Worm (Caenorhabditis elegans) whole organism, midembryonic: Measurements from ENCODE around the gene fbxa-19.
"Not testable (repeated sequence)": the region's sequence is repeated elsewhere in the genome, so short reads cannot be mapped to it uniquely, and the experiment has no call there.

ENCODE experiments used
- T22C8.4 ChIP-seq: fragments of 200-800 bp; sonication (Bioruptor generic); IDR thresholded peaks from 2 replicates; pipeline ENCODE4 v1.3.6; 2022; ENCODE audit warnings: missing genetic modification characterization, missing compliant biosample characterization
- cog-1 ChIP-seq: sonication (generic microtip); optimal IDR thresholded peaks from 2 replicates; lab custom pipeline; 2016; ENCODE audit warnings: missing genetic modification characterization, missing compliant biosample characterization
- flt-1 ChIP-seq: fragments of 200-800 bp; sonication (Bioruptor generic); IDR thresholded peaks from 2 replicates; pipeline ENCODE4 v1.3.6; 2022; ENCODE audit warnings: missing genetic modification characterization, missing compliant biosample characterization
- klf-2 ChIP-seq: fragments of 200-800 bp; sonication (Bioruptor generic); conservative IDR thresholded peaks from 2 replicates; pipeline ENCODE4 v1.3.6; 2022; ENCODE audit warnings: missing genetic modification reagents, missing genetic modification characterization, missing compliant biosample characterization
- med-1 ChIP-seq: sonication (generic microtip); optimal IDR thresholded peaks from 2 replicates; lab custom pipeline; 2017; ENCODE audit warnings: missing genetic modification characterization, mild to moderate bottlenecking, missing compliant biosample characterization, antibody characterized with exemption, missing genetic modification reagents; ENCODE audit not compliant: insufficient read depth
- ref-1 ChIP-seq: fragments of 200-800 bp; sonication (Bioruptor generic); conservative IDR thresholded peaks from 2 replicates; pipeline ENCODE4 v1.3.6; 2022; ENCODE audit warnings: missing genetic modification reagents, missing genetic modification characterization, missing compliant biosample characterization
- tab-1 ChIP-seq: fragments of 200-800 bp; sonication (Bioruptor generic); IDR thresholded peaks from 2 replicates; pipeline ENCODE4 v1.3.6; 2022; ENCODE audit warnings: missing genetic modification characterization, missing compliant biosample characterization
- ztf-23 ChIP-seq: fragments of 200-800 bp; sonication (Bioruptor generic); IDR thresholded peaks from 2 replicates; pipeline ENCODE4 v1.3.6; 2022; ENCODE audit warnings: missing genetic modification reagents, missing genetic modification characterization, missing compliant biosample characterization
- ztf-29 ChIP-seq: fragments of 200-800 bp; sonication (Bioruptor generic); IDR thresholded peaks from 2 replicates; pipeline ENCODE4 v1.3.6; 2022; ENCODE audit warnings: missing genetic modification reagents, missing genetic modification characterization, missing compliant biosample characterization

Gene fbxa-19

ce11 chrIII:1342919-1343419 lies 27.8 kb downstream of the fbxa-19 start, which contains the start of gene fbxa-27:
Gene fbxa-27 (plus strand): TSS chrIII:1342969.
- TF ChIP-seq T22C8.4 (GFP tag; lab: Robert Waterston, UW) (no peak), klf-2 (GFP tag; lab: Robert Waterston, UW) (no peak), med-1 (GFP tag; lab: Kevin White, UChicago) (no peak), ztf-29 (GFP tag; lab: Robert Waterston, UW) (no peak), ztf-23 (GFP tag; lab: Robert Waterston, UW) (no peak), flt-1 (GFP tag; lab: Robert Waterston, UW) (no peak), cog-1 (tag; lab: Kevin White, UChicago) (no peak), ref-1 (GFP tag; lab: Robert Waterston, UW) (no peak)

DNA sequence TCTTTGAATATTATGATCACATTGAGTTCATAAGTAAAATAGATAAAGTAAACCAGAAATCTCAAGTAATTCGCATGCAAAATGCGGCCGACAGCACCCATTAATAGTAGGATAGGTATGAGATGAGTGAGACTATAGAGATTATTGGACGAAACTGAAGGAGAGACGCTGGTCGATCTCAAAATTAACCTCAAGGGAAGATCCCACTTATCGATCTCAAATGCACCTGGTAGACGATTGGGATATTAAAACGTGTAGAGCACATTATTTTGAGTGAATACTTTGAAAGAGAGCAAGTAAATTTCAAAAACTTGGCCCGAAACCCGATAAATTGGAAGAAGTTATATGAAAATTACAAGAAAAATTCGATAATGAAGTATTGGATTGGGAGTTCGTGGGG lies 30.5 kb downstream of the fbxa-19 start, which contains the start of gene Y82E9BL.6:
Gene Y82E9BL.6 (minus strand): TSS at position 101 of the 400 bp plus-strand sequence.
- TF ChIP-seq T22C8.4 (GFP tag; lab: Robert Waterston, UW) = no peak
- no peak for TF ChIP-seq med-1 (GFP tag; lab: Kevin White, UChicago)
- no peak for TF ChIP-seq tab-1
- TF ChIP-seq flt-1 (GFP tag; lab: Robert Waterston, UW) = no peak
- TF ChIP-seq cog-1 (tag; lab: Kevin White, UChicago) = no peak
- no peak for TF ChIP-seq ztf-23 (GFP tag; lab: Robert Waterston, UW)
- no peak for TF ChIP-seq ztf-29 (GFP tag; lab: Robert Waterston, UW)
- no peak for TF ChIP-seq ref-1 (GFP tag; lab: Robert Waterston, UW)
- TF ChIP-seq klf-2 (GFP tag; lab: Robert Waterston, UW) = no peak

DNA sequence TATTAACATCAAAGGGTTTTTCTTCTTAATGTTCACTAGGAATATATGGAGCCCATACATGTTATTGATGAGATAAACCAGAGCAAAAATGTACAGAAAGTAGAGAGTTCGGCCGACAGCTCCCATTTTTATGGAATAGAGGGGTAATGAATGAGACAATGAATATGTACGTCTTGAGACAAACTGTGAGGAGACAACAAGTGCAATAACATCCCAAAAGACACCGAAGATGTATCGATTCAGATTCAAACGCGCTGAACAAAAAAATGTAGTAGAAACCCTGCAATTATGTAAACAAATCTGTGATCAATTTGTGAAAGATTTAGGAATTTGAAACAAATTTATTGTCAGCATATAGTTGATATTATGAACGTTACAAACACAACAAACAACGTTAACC lies 31.8 kb downstream of the fbxa-19 start:
- TF ChIP-seq ref-1 (GFP tag; lab: Robert Waterston, UW) (no peak), flt-1 (GFP tag; lab: Robert Waterston, UW) (no peak), cog-1 (tag; lab: Kevin White, UChicago) (no peak), ztf-29 (GFP tag; lab: Robert Waterston, UW) (no peak), tab-1 (no peak), med-1 (GFP tag; lab: Kevin White, UChicago) (no peak), T22C8.4 (GFP tag; lab: Robert Waterston, UW) (no peak), klf-2 (GFP tag; lab: Robert Waterston, UW) (no peak), ztf-23 (GFP tag; lab: Robert Waterston, UW) (no peak)

- no peak for TF ChIP-seq cog-1 (tag; lab: Kevin White, UChicago)
- TF ChIP-seq ref-1 (GFP tag; lab: Robert Waterston, UW) = no peak
- no peak for TF ChIP-seq tab-1
- TF ChIP-seq ztf-29 (GFP tag; lab: Robert Waterston, UW) = no peak
- TF ChIP-seq flt-1 (GFP tag; lab: Robert Waterston, UW) = no peak
- TF ChIP-seq ztf-23 (GFP tag; lab: Robert Waterston, UW) = no peak
- TF ChIP-seq med-1 (GFP tag; lab: Kevin White, UChicago) = no peak
- no peak for TF ChIP-seq klf-2 (GFP tag; lab: Robert Waterston, UW)
- TF ChIP-seq T22C8.4 (GFP tag; lab: Robert Waterston, UW) = no peak
These were observed 32.3 kb downstream of the fbxa-19 start, which contains the start of gene Y82E9BL.5 for ce11 chrIII:1347539-1347938. Gene Y82E9BL.5 (minus strand): TSS chrIII:1347639.

DNA sequence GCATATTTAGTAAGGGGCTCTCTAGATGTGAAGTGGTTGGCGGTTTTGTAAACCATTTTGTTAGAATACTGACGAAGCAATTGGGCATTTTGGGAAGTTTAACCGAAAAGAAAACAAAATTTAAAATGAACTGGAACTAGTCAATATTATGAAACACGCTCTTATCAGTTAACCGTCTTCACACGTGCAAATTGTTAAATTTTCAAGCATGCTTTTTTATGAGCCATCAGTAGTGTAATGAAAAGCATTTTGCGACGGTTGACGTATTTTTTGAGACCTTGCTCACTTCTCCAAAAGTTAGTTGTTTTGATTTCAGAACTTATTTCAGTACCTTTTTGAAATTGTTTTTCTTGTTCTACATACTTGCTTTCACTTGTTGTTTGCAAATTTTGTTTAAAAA lies 34.1 kb downstream of the fbxa-19 start, which contains the start of gene fbxa-25:
Gene fbxa-25 (minus strand): TSS at position 138 of the 400 bp plus-strand sequence.
- no peak for TF ChIP-seq flt-1 (GFP tag; lab: Robert Waterston, UW)
- no peak for TF ChIP-seq ref-1 (GFP tag; lab: Robert Waterston, UW)
- TF ChIP-seq ztf-29 (GFP tag; lab: Robert Waterston, UW) = no peak

ce11 chrIII:1350745-1351144 lies 35.5 kb downstream of the fbxa-19 start, which contains the start of gene Y82E9BL.3:
Gene Y82E9BL.3 (minus strand): TSS chrIII:1350845.
- TF ChIP-seq klf-2 (GFP tag; lab: Robert Waterston, UW) = no peak
- TF ChIP-seq cog-1 (tag; lab: Kevin White, UChicago) = no peak
- TF ChIP-seq ztf-23 (GFP tag; lab: Robert Waterston, UW) = no peak
- TF ChIP-seq ref-1 (GFP tag; lab: Robert Waterston, UW) = no peak
- no peak for TF ChIP-seq T22C8.4 (GFP tag; lab: Robert Waterston, UW)
- no peak for TF ChIP-seq tab-1
- TF ChIP-seq flt-1 (GFP tag; lab: Robert Waterston, UW) = no peak
- TF ChIP-seq med-1 (GFP tag; lab: Kevin White, UChicago) = no peak
- TF ChIP-seq ztf-29 (GFP tag; lab: Robert Waterston, UW) = no peak

DNA sequence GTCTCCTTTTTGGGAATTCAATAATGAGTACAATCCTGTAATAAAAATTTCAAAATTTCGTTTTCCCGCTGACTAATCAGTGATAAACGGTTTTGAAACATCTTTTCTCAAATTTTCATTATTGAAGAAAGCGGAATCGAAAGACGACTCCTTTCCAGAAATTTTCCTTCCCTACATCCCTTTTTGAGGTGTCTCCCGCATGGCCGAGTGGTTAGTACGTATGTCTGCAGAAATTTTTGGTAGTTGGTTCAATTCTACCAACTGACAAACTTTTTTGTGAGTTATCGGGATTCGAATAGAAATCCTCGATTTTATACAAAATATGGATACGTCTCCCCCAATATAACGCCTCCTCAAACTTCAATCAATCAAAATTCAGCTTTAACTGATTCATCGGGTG lies 39.3 kb downstream of the fbxa-19 start:
- TF ChIP-seq cog-1 (tag; lab: Kevin White, UChicago) = no peak
- TF ChIP-seq ztf-23 (GFP tag; lab: Robert Waterston, UW) = no peak
- no peak for TF ChIP-seq ztf-29 (GFP tag; lab: Robert Waterston, UW)
- TF ChIP-seq ref-1 (GFP tag; lab: Robert Waterston, UW) = no peak
- no peak for TF ChIP-seq flt-1 (GFP tag; lab: Robert Waterston, UW)
- TF ChIP-seq med-1 (GFP tag; lab: Kevin White, UChicago) = no peak
- TF ChIP-seq T22C8.4 (GFP tag; lab: Robert Waterston, UW) = no peak
- TF ChIP-seq tab-1 = no peak
- TF ChIP-seq klf-2 (GFP tag; lab: Robert Waterston, UW) = no peak

DNA sequence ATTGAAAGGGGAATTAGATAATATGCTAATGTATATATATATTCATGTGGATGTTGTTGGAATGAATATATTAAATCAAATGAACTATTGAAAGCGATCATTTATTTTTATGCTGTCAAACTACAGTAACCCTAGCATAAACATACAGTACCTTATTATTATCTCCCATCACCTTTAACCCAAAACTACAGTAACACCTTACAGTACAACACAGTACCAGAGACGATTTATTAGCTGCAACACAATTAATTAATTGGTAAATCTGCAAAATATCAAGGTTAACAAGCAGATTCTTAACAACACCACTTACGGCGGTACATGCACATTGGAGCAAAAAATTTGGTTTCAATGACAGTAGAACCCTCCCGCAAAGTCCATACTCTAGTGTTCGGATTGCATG lies 40.1 kb downstream of the fbxa-19 start, which contains the start of gene Y82E9BL.1:
Gene Y82E9BL.1 (minus strand): TSS at position 101 of the 400 bp plus-strand sequence.
- no peak for TF ChIP-seq ztf-23 (GFP tag; lab: Robert Waterston, UW)

ce11 chrIII:1357973-1358372 lies 42.8 kb downstream of the fbxa-19 start, which contains the start of gene Y82E9BR.8:
Gene Y82E9BR.8 (minus strand): TSS chrIII:1358073.
- not testable (repeated sequence) for TF ChIP-seq cog-1 (tag; lab: Kevin White, UChicago); tab-1; ref-1 (GFP tag; lab: Robert Waterston, UW)
